Fruit fly (Drosophila melanogaster) whole organism: ENCODE data around the gene CG2150.

Source experiments
- CG8478 ChIP-seq: fragments of >200 bp; optimal IDR thresholded peaks from 2 replicates; lab custom pipeline; 2018; ENCODE audit warnings: inconsistent platforms
- Dll ChIP-seq: fragments of >200 bp; optimal IDR thresholded peaks from 2 replicates; lab custom pipeline; 2017
- pan ChIP-seq: fragments of >200 bp; optimal IDR thresholded peaks from 2 replicates; lab custom pipeline; 2017
- psq ChIP-seq: fragments of >200 bp; optimal IDR thresholded peaks from 2 replicates; lab custom pipeline; 2017
- usp ChIP-seq: fragments of >200 bp; optimal IDR thresholded peaks from 2 replicates; lab custom pipeline; 2017; ENCODE audit warnings: missing biosample characterization, missing genetic modification characterization, mixed read lengths

- TF ChIP-seq pan (lab: Kevin White, UChicago) (no peak), CG8478 (lab: Kevin White, UChicago) (no peak), psq (no peak), usp (GFP tag; lab: Kevin White, UChicago) (no peak), Dll (lab: Kevin White, UChicago) (no peak)
These were observed 21.3 kb downstream of the CG2150 start, which contains the start of gene Tbca for dm6 chr3R:31743279-31743678.
